Fruit fly (Drosophila melanogaster): ENCODE data around the gene Sirt2.

Gene Sirt2

dm6 chr3R:20309661-20310497 is 18.4 kb upstream of the Sirt2 start:
- no peak for TF ChIP-seq CG10979 (tag; optimal IDR thresholded peaks at IDR 0.05)
- no peak for TF ChIP-seq odd (GFP tag; optimal IDR thresholded peaks at IDR 0.05)
- peak; percentile 31 for TF ChIP-seq HHEX (GFP tag; optimal IDR thresholded peaks at IDR 0.05)
- TF ChIP-seq CG17359 (tag; optimal IDR thresholded peaks at IDR 0.05): no peak
- no peak for TF ChIP-seq NC2β (GFP tag; optimal IDR thresholded peaks at IDR 0.05)
- TF ChIP-seq CG16815 (GFP tag; optimal IDR thresholded peaks at IDR 0.05): no peak
- TF ChIP-seq cg (GFP tag; optimal IDR thresholded peaks at IDR 0.05): peak; percentile 68
- no peak for TF ChIP-seq CG16863 (GFP tag; optimal IDR thresholded peaks at IDR 0.05)
- TF ChIP-seq CrebB (tag; optimal IDR thresholded peaks at IDR 0.05): no peak
- peak; percentile 23 for TF ChIP-seq eyg (GFP tag; optimal IDR thresholded peaks at IDR 0.05)
- no peak; the same call in 1 of the 2 replicates for TF ChIP-seq slbo (GFP tag; IDR thresholded peaks at IDR 0.05)
- no peak for TF ChIP-seq Lim3 (GFP tag; IDR thresholded peaks at IDR 0.05)
- TF ChIP-seq Sin3A (optimal IDR thresholded peaks at IDR 0.05): no peak
- TF ChIP-seq crol (GFP tag; IDR thresholded peaks at IDR 0.05): peak; percentile 96
- peak; percentile 30 for TF ChIP-seq zen (tag; optimal IDR thresholded peaks at IDR 0.05)
- TF ChIP-seq CG3065 (GFP tag; optimal IDR thresholded peaks at IDR 0.05): no peak
- no peak for TF ChIP-seq CG10431 (GFP tag; optimal IDR thresholded peaks at IDR 0.05)
- TF ChIP-seq H15 (GFP tag; IDR thresholded peaks at IDR 0.05): 0 out of 3 replicates have a peak, but pooled peaks have one; percentile 32
- 0 out of 3 replicates have a peak, but pooled peaks have one; percentile 11 for TF ChIP-seq gce (GFP tag; IDR thresholded peaks at IDR 0.05)
- TF ChIP-seq CG4730 (GFP tag; IDR thresholded peaks at IDR 0.05): 0 out of 2 replicates have a peak, but pooled peaks have one; percentile 6
- TF ChIP-seq vvl (GFP tag; IDR thresholded peaks at IDR 0.05): peak; percentile 5; the same call in 1 of the 2 replicates
- TF ChIP-seq az2 (GFP tag; optimal IDR thresholded peaks at IDR 0.05): no peak
- TF ChIP-seq Vsx1 (GFP tag; optimal IDR thresholded peaks at IDR 0.05): peak; percentile 39
- peak; percentile 25; the same call in 1 of the 3 replicates for TF ChIP-seq row (GFP tag; IDR thresholded peaks at IDR 0.05)
- peak; percentile 25; the same call in 1 of the 2 replicates for TF ChIP-seq CG6689 (GFP tag; IDR thresholded peaks at IDR 0.05)
- peak; percentile 24; the same call in 1 of the 2 replicates for TF ChIP-seq ssp (GFP tag; IDR thresholded peaks at IDR 0.05)
- 0 out of 4 replicates have a peak, but pooled peaks have one; percentile 59 for TF ChIP-seq chinmo (GFP tag; IDR thresholded peaks at IDR 0.05; ENCODE audit: partially characterized antibody)
- TF ChIP-seq ems (GFP tag; optimal IDR thresholded peaks at IDR 0.05): peak; percentile 8
- TF ChIP-seq CG1602 (GFP tag; optimal IDR thresholded peaks at IDR 0.05): no peak
- no peak for TF ChIP-seq hkb (optimal IDR thresholded peaks at IDR 0.05)
- no peak for TF ChIP-seq hkb (GFP tag; IDR thresholded peaks at IDR 0.05)
- 0 out of 2 replicates have a peak, but pooled peaks have one; percentile 13 for TF ChIP-seq al (GFP tag; IDR thresholded peaks at IDR 0.05)
- peak; percentile 65 for TF ChIP-seq Med (GFP tag)
- TF ChIP-seq exex (tag; optimal IDR thresholded peaks at IDR 0.05): peak; percentile 46
- 0 out of 3 replicates have a peak, but pooled peaks have one; percentile 9 for TF ChIP-seq Opbp (GFP tag; IDR thresholded peaks at IDR 0.05; ENCODE audit: partially characterized antibody)
- peak in 1 of 2 experiments; percentile 1 for TF ChIP-seq dpn (GFP tag; optimal IDR thresholded peaks at IDR 0.05)
- peak; percentile 60 for TF ChIP-seq Meics (GFP tag; optimal IDR thresholded peaks at IDR 0.05)
- peak; percentile 3 for TF ChIP-seq CG4328 (GFP tag; optimal IDR thresholded peaks at IDR 0.05)
- peak; percentile 13 for TF ChIP-seq gem (tag; optimal IDR thresholded peaks at IDR 0.05)
- TF ChIP-seq bbx (GFP tag; IDR thresholded peaks at IDR 0.05; ENCODE audit: partially characterized antibody): 0 out of 2 replicates have a peak, but pooled peaks have one; percentile 36
- no peak for TF ChIP-seq tio (GFP tag; optimal IDR thresholded peaks at IDR 0.05)
- TF ChIP-seq sug (tag; optimal IDR thresholded peaks at IDR 0.05): no peak
- TF ChIP-seq Bteb2 (GFP tag; optimal IDR thresholded peaks at IDR 0.05): no peak
- peak; percentile 79 for TF ChIP-seq Elba2 (GFP tag; optimal IDR thresholded peaks at IDR 0.05)
- no peak for TF ChIP-seq CG9797 (GFP tag; optimal IDR thresholded peaks at IDR 0.05)
- no peak for TF ChIP-seq Mrtf (GFP tag; IDR thresholded peaks at IDR 0.05)
- no peak for TF ChIP-seq Stat92E (GFP tag; optimal IDR thresholded peaks at IDR 0.05)
- no peak for TF ChIP-seq CG12744 (GFP tag; optimal IDR thresholded peaks at IDR 0.05)
- TF ChIP-seq CG2678 (tag; optimal IDR thresholded peaks at IDR 0.05): peak; percentile 34
